Fruit fly (Drosophila melanogaster): ENCODE data around the gene CycG.

DNA sequence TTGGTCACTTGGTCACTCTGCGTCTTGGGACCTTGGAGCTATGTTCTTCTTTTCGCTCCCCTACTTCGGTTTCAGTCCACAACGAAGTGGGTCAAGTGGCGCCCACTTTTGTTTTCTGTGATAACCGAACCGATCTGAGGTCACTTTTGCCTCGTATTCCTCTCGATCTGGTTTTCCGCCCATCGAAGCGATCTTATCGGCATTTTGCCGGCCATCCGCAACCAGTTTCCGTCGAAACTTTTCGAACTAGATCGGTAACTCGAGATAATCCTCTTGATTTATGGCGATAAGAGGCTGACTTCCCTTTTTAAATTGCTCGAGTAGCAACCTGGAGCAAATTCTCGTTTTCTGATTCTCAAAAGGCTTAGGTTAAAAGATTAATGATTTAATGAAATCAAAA lies 47.9 kb downstream of the CycG start:
- TF ChIP-seq insv (optimal IDR thresholded peaks at IDR 0.05) (no peak), h (optimal IDR thresholded peaks at IDR 0.05) (no peak)

All from Kc167 (cell line).